Fruit fly (Drosophila melanogaster) whole organism, wandering third instar larva: ENCODE results near the gene Tom40.

Source experiments
- Abd-B ChIP-seq: fragments of >200 bp; optimal IDR thresholded peaks from 2 replicates; lab custom pipeline; 2017; ENCODE audit warnings: missing biosample characterization, missing genetic modification characterization
- CG9705 ChIP-seq: fragments of 200-800 bp; sonication (Bioruptor generic); optimal IDR thresholded peaks from 2 replicates; lab custom pipeline; 2018; ENCODE audit warnings: missing biosample characterization, mild to moderate bottlenecking, missing genetic modification characterization
- CrebA ChIP-seq: fragments of 200-800 bp; sonication (Bioruptor generic); optimal IDR thresholded peaks from 2 replicates; lab custom pipeline; 2016; ENCODE audit warnings: missing biosample characterization, mild to moderate bottlenecking, missing genetic modification characterization, borderline replicate concordance
- Dfd ChIP-seq: fragments of >200 bp; optimal IDR thresholded peaks from 2 replicates; lab custom pipeline; 2017; ENCODE audit warnings: missing biosample characterization, missing genetic modification characterization
- Hr78 ChIP-seq: fragments of >200 bp; optimal IDR thresholded peaks from 2 replicates; lab custom pipeline; 2017; ENCODE audit warnings: missing biosample characterization, missing genetic modification characterization
- dsf ChIP-seq: sonication (Bioruptor generic); optimal IDR thresholded peaks from 2 replicates; lab custom pipeline; 2016; ENCODE audit warnings: missing biosample characterization, missing genetic modification characterization, borderline replicate concordance
- fru ChIP-seq: fragments of 200-800 bp; sonication (Bioruptor generic); optimal IDR thresholded peaks from 3 replicates; lab custom pipeline; 2016; ENCODE audit warnings: missing biosample characterization, mild to moderate bottlenecking, missing genetic modification characterization
- jim ChIP-seq: fragments of 175-275, 200-325 bp; sonication (Bioruptor generic); optimal IDR thresholded peaks from 2 replicates; lab custom pipeline; 2016; ENCODE audit warnings: missing biosample characterization, mild to moderate bottlenecking, missing genetic modification characterization
- psq ChIP-seq: fragments of 200-800 bp; sonication (Bioruptor generic); optimal IDR thresholded peaks from 3 replicates; lab custom pipeline; 2017; ENCODE audit warnings: missing biosample characterization, mild to moderate bottlenecking, missing genetic modification characterization, moderate library complexity
- rgr ChIP-seq: fragments of 200-800 bp; sonication (Bioruptor generic); optimal IDR thresholded peaks from 3 replicates; lab custom pipeline; 2016; ENCODE audit warnings: missing biosample characterization, mild to moderate bottlenecking, missing genetic modification characterization
- usp ChIP-seq: fragments of >200 bp; optimal IDR thresholded peaks from 2 replicates; lab custom pipeline; 2017; ENCODE audit warnings: missing biosample characterization, missing genetic modification characterization

DNA sequence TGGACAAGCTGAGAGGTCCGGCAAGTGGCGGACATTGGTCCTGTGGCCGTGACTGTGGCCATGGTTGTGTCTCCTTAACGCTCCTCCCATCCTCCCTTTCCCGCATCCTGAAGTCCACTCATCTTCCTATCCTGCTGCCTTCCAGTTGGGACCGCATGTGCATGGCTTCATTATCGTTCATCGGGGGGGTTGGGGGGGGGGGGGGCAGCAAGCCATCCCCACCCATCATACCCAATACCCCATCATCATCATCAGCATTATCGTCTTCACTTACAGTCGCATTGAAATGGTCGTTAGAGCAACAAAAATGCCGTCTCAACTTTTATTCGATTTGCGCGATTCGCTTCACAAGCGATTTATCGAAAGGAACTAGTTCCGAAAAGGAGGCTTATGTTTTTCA, 9.6 kb downstream of the Tom40 start:
- TF ChIP-seq fru (no peak), CrebA (GFP tag; lab: Kevin White, UChicago) (no peak), rgr (GFP tag; lab: Kevin White, UChicago) (no peak), Dfd (GFP tag; lab: Kevin White, UChicago) (peak; percentile 96), dsf (GFP tag; lab: Kevin White, UChicago) (no peak), Abd-B (GFP tag; lab: Kevin White, UChicago) (no peak), jim (GFP tag; lab: Kevin White, UChicago) (no peak), psq (GFP tag; lab: Kevin White, UChicago) (no peak), Hr78 (GFP tag; lab: Kevin White, UChicago) (no peak), usp (no peak), CG9705 (GFP tag; lab: Kevin White, UChicago) (no peak)
